Worm (Caenorhabditis elegans): Measurements from ENCODE around the gene C25F6.6.

The C25F6.6 gene

ce11 chrX:5406345-5406744, 44.3 kb downstream of the C25F6.6 start, which contains the start of gene C03F11.4:
TSS of gene C03F11.4 (minus strand) at chrX:5406445.
- TF ChIP-seq ama-1 (optimal IDR thresholded peaks at IDR 0.05) (no peak), tbx-37 (GFP tag; conservative IDR thresholded peaks at IDR 0.05) (no peak), scrt-1 (GFP tag; IDR thresholded peaks at IDR 0.05) (no peak), aly-1 (tag; optimal IDR thresholded peaks at IDR 0.05) (no peak), ets-7 (tag; optimal IDR thresholded peaks at IDR 0.05) (no peak), tra-4 (tag; optimal IDR thresholded peaks at IDR 0.05) (no peak), F13C5.2 (tag; optimal IDR thresholded peaks at IDR 0.05) (no peak), sea-1 (GFP tag; conservative IDR thresholded peaks at IDR 0.05) (no peak), B0310.2 (tag; optimal IDR thresholded peaks at IDR 0.05) (no peak), hnd-1 (tag; optimal IDR thresholded peaks at IDR 0.05) (no peak), ceh-13 (GFP tag; optimal IDR thresholded peaks at IDR 0.05) (no peak), pes-1 (GFP tag; IDR thresholded peaks at IDR 0.05) (no peak)

- TF ChIP-seq aly-1 (tag; optimal IDR thresholded peaks at IDR 0.05): no peak
- no peak for TF ChIP-seq B0310.2 (tag; optimal IDR thresholded peaks at IDR 0.05)
- no peak for TF ChIP-seq tbx-37 (GFP tag; conservative IDR thresholded peaks at IDR 0.05)
Measured at ce11 chrX:5400524-5400923, 50.1 kb downstream of the C25F6.6 start, which contains the start of gene scav-1. TSS of gene scav-1 (minus strand) at chrX:5400584.
